Fruit fly (Drosophila melanogaster) ovary, adult (tissue): ENCODE data around the gene corn.

Source experiments
- CG17801 ChIP-seq: fragments of 200-800 bp; optimal IDR thresholded peaks from 2 replicates; lab custom pipeline; 2019; ENCODE audit warnings: missing biosample characterization, mild to moderate bottlenecking, missing genetic modification characterization, moderate library complexity; ENCODE audit not compliant: partially characterized antibody

corn gene

DNA sequence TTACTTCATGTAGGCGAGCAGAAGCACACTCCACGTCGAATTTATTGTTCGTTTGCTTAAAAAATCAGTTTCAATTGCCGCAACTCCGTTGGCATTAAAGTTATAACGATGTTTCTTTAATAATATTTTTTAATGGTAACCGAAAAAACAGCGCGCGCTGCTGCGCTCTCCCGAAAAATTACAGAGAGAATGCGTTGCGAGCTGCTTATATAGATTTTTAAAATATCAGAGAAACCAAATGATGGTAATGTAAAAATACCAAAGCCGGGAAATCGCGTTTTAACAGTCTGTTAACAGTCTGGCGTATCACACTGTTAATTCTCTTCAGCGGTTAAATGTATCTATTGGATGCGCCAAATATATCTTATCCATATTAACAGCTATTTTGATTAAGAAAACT lies at the start of gene corn:
Gene corn (minus strand): TSS at position 184 of the 400 bp plus-strand sequence.
- TF ChIP-seq CG17801 (GFP tag; lab: Kevin White, UChicago) = no peak

DNA sequence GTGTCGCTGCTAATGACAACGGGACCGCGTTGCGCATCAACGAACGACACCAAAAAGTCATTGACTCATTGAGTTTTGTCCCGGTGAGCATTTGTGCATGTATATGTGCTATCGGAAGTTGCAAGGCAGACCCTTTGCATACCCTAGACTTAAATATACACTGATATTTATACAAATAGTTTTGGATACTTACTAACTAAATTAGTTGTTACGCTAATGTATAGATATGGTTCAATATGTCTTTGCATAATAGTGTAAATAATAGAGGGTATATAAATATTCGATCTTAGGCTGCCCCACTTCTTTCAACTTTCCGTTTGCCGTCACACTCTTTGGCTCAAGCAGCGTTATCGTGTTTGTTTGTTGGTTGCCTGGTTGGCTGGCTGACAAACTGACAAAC lies 34.3 kb upstream of the corn start:
- TF ChIP-seq CG17801 (GFP tag; lab: Kevin White, UChicago) = no peak

dm6 chr3L:7190497-7190896 lies 33.6 kb upstream of the corn start:
- TF ChIP-seq CG17801 (GFP tag; lab: Kevin White, UChicago) = no peak

DNA sequence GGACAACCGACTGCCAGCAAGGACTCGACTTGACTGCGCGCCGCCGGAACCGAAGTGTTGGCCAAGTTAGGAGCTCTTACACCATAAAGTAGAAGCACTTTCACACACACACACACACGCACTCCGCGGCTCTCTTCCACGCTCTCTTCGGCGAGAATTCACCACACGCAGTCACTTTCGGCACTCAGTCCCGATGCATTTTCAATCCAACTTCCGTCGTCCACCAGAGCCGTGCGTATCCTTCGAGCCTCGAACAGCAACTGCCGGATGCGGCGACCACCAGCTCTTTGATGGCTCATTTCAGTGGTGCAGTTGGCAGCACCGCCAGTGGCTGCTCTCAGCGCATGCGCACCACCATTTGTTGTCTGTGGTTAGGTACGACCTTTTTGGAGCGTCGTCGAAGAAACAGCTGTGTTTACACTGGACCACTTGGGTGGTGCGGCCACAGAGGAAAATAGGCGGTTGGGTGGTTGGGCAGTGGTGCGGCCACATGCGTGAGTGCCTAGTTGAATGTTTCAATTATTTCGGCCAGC lies 32.9 kb upstream of the corn start, which contains the start of gene Dscam2:
Gene Dscam2 (minus strand): TSS at position 264 of the 533 bp plus-strand sequence.
- TF ChIP-seq CG17801 (GFP tag; lab: Kevin White, UChicago) = no peak

dm6 chr3L:7184739-7185488 lies 28.0 kb upstream of the corn start:
- TF ChIP-seq CG17801 (GFP tag; lab: Kevin White, UChicago) = no peak

dm6 chr3L:7161924-7162323 lies 5.1 kb upstream of the corn start:
- no peak for TF ChIP-seq CG17801 (GFP tag; lab: Kevin White, UChicago)

dm6 chr3L:7161310-7161709 lies 4.4 kb upstream of the corn start:
- TF ChIP-seq CG17801 (GFP tag; lab: Kevin White, UChicago) = no peak

- no peak for TF ChIP-seq CG17801 (GFP tag; lab: Kevin White, UChicago)
Observed at dm6 chr3L:7157713-7158112, 840 bp upstream of the corn start, which contains the start of gene CG8620. TSS of gene CG8620 (plus strand) at chr3L:7158099.

DNA sequence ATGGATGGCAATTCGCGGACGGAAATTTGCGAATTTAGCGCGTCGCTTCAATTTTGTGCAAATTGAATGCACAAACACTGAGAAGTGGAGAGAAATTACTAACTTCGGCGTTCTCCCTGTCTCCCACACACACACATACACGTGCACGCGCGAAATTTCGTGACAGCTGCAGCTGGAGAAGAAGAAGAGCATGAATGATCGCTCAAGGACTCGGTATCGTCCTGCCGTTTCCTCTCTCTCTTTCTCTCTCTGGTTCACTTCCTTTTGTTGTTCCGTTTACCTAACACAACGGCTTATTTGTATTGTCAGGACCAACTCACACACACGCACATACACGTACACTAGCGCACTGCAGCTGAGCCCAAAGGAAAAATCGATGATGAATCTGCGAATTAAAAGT lies 634 bp downstream of the corn start:
- no peak for TF ChIP-seq CG17801 (GFP tag; lab: Kevin White, UChicago)

DNA sequence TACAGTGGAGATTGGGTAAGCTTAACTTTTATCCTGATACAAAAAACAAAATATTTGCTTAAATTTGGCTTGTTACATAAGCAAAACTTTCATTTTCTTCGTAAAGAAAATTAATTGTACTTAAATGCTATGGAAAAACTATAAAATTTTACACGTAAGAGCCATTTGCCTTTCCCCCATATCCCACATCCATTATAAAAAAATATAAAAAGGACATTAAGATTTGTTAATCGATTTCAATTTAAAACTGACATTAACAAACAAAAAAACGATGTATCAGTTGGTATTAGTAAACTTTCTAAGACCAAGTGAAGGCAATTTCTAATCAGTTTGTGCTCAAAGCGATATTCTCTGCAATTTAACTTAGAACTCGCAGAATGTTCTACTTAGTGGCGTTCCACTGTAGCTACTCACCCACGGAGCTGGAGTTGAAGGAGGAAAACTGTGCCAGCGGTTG lies 1.3 kb downstream of the corn start:
- no peak for TF ChIP-seq CG17801 (GFP tag; lab: Kevin White, UChicago)

DNA sequence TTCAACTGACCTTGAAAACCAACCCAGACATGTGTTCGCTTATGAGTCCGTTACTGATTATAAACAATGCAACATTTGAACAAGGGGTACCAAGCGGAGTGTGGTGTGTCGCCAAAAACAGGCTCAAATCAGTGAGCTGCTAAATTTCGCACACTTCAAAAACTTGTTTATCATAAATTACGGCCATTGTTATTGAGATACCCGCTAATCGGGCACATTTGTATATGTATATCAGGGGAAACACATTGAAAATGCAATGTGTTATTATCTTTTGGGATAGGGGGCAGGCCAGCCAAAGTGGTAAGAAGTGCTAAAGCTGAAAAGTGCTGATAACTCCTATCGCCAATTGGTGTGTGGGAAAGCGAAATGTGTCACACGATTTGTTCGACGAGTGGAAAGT lies 2.6 kb downstream of the corn start:
- TF ChIP-seq CG17801 (GFP tag; lab: Kevin White, UChicago) = no peak

DNA sequence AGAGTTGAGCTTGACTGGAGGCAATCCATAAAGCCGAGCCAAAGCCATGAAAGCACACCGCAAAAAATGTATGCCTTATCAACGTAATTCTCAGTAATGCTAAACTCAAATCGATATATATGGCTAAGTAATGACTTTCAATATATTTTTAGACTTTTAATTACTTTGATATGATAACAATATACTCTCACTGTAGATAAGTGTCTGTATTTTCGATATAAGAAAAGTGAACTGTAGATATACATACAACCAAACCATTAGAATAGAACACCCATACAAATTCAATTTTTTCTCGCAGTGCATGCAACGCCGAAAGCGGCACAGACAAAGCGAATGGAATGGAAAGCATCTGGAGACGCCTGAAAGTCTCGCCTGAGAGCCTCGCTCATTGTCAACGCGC lies 3.2 kb downstream of the corn start:
- no peak for TF ChIP-seq CG17801 (GFP tag; lab: Kevin White, UChicago)

dm6 chr3L:7151521-7152465 lies 5.1 kb downstream of the corn start:
- no peak for TF ChIP-seq CG17801 (GFP tag; lab: Kevin White, UChicago)

- no peak for TF ChIP-seq CG17801 (GFP tag; lab: Kevin White, UChicago)
Observed at dm6 chr3L:7150850-7151249, 6.0 kb downstream of the corn start.

dm6 chr3L:7149827-7150226 lies 7.0 kb downstream of the corn start:
- TF ChIP-seq CG17801 (GFP tag; lab: Kevin White, UChicago) = no peak
